Fruit fly (Drosophila melanogaster) whole organism, embryonic: Measurements from ENCODE around the gene be.

Experiments
- Adf1 ChIP-seq: fragments of 200-800 bp; sonication (Bioruptor generic); IDR thresholded peaks from 2 replicates; pipeline ENCODE4 v1.3.6; 2022; ENCODE audit warnings: missing biosample characterization, missing genetic modification characterization
- Atf3 ChIP-seq: fragments of 200-800 bp; sonication (Bioruptor generic); optimal IDR thresholded peaks from 3 replicates; lab custom pipeline; 2016; ENCODE audit warnings: missing biosample characterization, missing genetic modification characterization
- BtbVII ChIP-seq: fragments of 200-800 bp; sonication (Bioruptor generic); optimal IDR thresholded peaks from 3 replicates; lab custom pipeline; 2017; ENCODE audit warnings: missing biosample characterization, mild to moderate bottlenecking, missing genetic modification characterization
- CG10274 ChIP-seq: fragments of 200-800 bp; sonication (Bioruptor generic); optimal IDR thresholded peaks from 3 replicates; lab custom pipeline; 2017; ENCODE audit warnings: missing biosample characterization, mild to moderate bottlenecking, missing genetic modification characterization
- CG10979 ChIP-seq: fragments of 200-800 bp; sonication (Bioruptor generic); optimal IDR thresholded peaks from 2 replicates; lab custom pipeline; 2018; ENCODE audit warnings: missing biosample characterization, mild to moderate bottlenecking, missing genetic modification characterization, moderate library complexity
- CG11398 ChIP-seq: fragments of 200-800 bp; sonication (Bioruptor generic); optimal IDR thresholded peaks from 2 replicates; lab custom pipeline; 2016; ENCODE audit warnings: missing biosample characterization, missing genetic modification characterization
- CG12299 ChIP-seq: fragments of 200-800 bp; sonication (Bioruptor generic); optimal IDR thresholded peaks from 2 replicates; lab custom pipeline; 2018; ENCODE audit warnings: missing biosample characterization, mild to moderate bottlenecking, missing genetic modification characterization
- CG13424 ChIP-seq: fragments of 200-800 bp; sonication (Bioruptor generic); optimal IDR thresholded peaks from 2 replicates; lab custom pipeline; 2019; ENCODE audit warnings: missing biosample characterization, mild to moderate bottlenecking, missing genetic modification characterization, moderate library complexity
- CG14050 ChIP-seq: fragments of 200-800 bp; sonication (Bioruptor generic); IDR thresholded peaks from 3 replicates; pipeline ENCODE4 v1.3.6; 2022; ENCODE audit warnings: missing biosample characterization, missing genetic modification characterization
- CG15601 ChIP-seq: fragments of 200-800 bp; sonication (Bioruptor generic); optimal IDR thresholded peaks from 3 replicates; lab custom pipeline; 2019; ENCODE audit warnings: missing biosample characterization, mild to moderate bottlenecking, missing genetic modification characterization, moderate library complexity
- CG30431 ChIP-seq: fragments of 200-800 bp; sonication (Bioruptor generic); optimal IDR thresholded peaks from 2 replicates; lab custom pipeline; 2017; ENCODE audit warnings: missing biosample characterization, missing genetic modification characterization
- CG31365 ChIP-seq: fragments of 200-800 bp; sonication (Bioruptor generic); optimal IDR thresholded peaks from 2 replicates; lab custom pipeline; 2018; ENCODE audit warnings: missing biosample characterization, mild to moderate bottlenecking, missing genetic modification characterization
- CG34224 ChIP-seq: fragments of 200-800 bp; sonication (Bioruptor generic); IDR thresholded peaks from 3 replicates; pipeline ENCODE4 v1.3.6; 2022; ENCODE audit warnings: missing biosample characterization, missing genetic modification characterization; ENCODE audit not compliant: partially characterized antibody
- CG4360 ChIP-seq: fragments of 200-800 bp; sonication (Bioruptor generic); IDR thresholded peaks from 2 replicates; pipeline ENCODE4 v1.3.6; 2022; ENCODE audit warnings: missing biosample characterization, missing genetic modification characterization
- CG4424 ChIP-seq: fragments of 200-800 bp; sonication (Bioruptor generic); optimal IDR thresholded peaks from 3 replicates; lab custom pipeline; 2016; ENCODE audit warnings: missing biosample characterization, missing genetic modification characterization
- CG8765 ChIP-seq: fragments of 200-800 bp; sonication (Bioruptor generic); IDR thresholded peaks from 2 replicates; pipeline ENCODE4 v1.3.6; 2022; ENCODE audit warnings: missing biosample characterization, missing genetic modification characterization
- CG8944 ChIP-seq: fragments of 200-800 bp; sonication (Bioruptor generic); optimal IDR thresholded peaks from 3 replicates; lab custom pipeline; 2016; ENCODE audit warnings: missing biosample characterization, missing genetic modification characterization
- CG9817 ChIP-seq: fragments of 200-800 bp; sonication (Bioruptor generic); optimal IDR thresholded peaks from 2 replicates; lab custom pipeline; 2018; ENCODE audit warnings: missing biosample characterization, mild to moderate bottlenecking, missing genetic modification characterization, moderate library complexity
- D19A ChIP-seq: fragments of 200-800 bp; optimal IDR thresholded peaks from 3 replicates; lab custom pipeline; 2019; ENCODE audit warnings: missing biosample characterization, mild to moderate bottlenecking, missing genetic modification characterization, moderate library complexity
- Dip3 ChIP-seq: fragments of 200-800 bp; sonication (Bioruptor generic); optimal IDR thresholded peaks from 3 replicates; lab custom pipeline; 2016; ENCODE audit warnings: missing biosample characterization, missing genetic modification characterization
- Doc3 ChIP-seq: fragments of 200-800 bp; sonication (Bioruptor generic); IDR thresholded peaks from 3 replicates; pipeline ENCODE4 v1.3.6; 2022; ENCODE audit warnings: missing biosample characterization, missing genetic modification characterization; ENCODE audit not compliant: partially characterized antibody
- H15 ChIP-seq: fragments of 200-800 bp; sonication (Bioruptor generic); IDR thresholded peaks from 3 replicates; pipeline ENCODE4 v1.3.6; 2022; ENCODE audit warnings: missing biosample characterization, missing genetic modification characterization
- HHEX ChIP-seq: fragments of 200-800 bp; sonication (Bioruptor generic); optimal IDR thresholded peaks from 3 replicates; lab custom pipeline; 2017; ENCODE audit warnings: missing biosample characterization, mild to moderate bottlenecking, missing genetic modification characterization, missing genetic modification reagents
- Lhr ChIP-seq: fragments of 200-800 bp; sonication (Bioruptor generic); optimal IDR thresholded peaks from 3 replicates; lab custom pipeline; 2017; ENCODE audit warnings: mild to moderate bottlenecking, missing biosample characterization, missing genetic modification reagents, missing genetic modification characterization
- Max ChIP-seq: fragments of 200-800 bp; sonication (Bioruptor generic); optimal IDR thresholded peaks from 2 replicates; lab custom pipeline; 2016; ENCODE audit warnings: missing biosample characterization, mild to moderate bottlenecking, missing genetic modification characterization
- NfI ChIP-seq: fragments of 200-800 bp; sonication (Bioruptor generic); optimal IDR thresholded peaks from 3 replicates; lab custom pipeline; 2018; ENCODE audit warnings: missing biosample characterization, mild to moderate bottlenecking, missing genetic modification characterization, moderate library complexity
- Sry-β ChIP-seq: fragments of 200-800 bp; sonication (Bioruptor generic); optimal IDR thresholded peaks from 2 replicates; lab custom pipeline; 2018; ENCODE audit warnings: missing biosample characterization, mild to moderate bottlenecking, missing genetic modification characterization, moderate library complexity
- Tbp ChIP-seq: fragments of >200 bp; optimal IDR thresholded peaks from 2 replicates; lab custom pipeline; 2018; ENCODE audit warnings: missing biosample characterization, missing genetic modification characterization
- Usf ChIP-seq: fragments of 200-800 bp; sonication (Bioruptor generic); optimal IDR thresholded peaks from 2 replicates; lab custom pipeline; 2017; ENCODE audit warnings: missing genotype, missing biosample characterization, missing genetic modification characterization
- bcd ChIP-seq: fragments of 200-800 bp; sonication (Bioruptor generic); optimal IDR thresholded peaks from 2 replicates; lab custom pipeline; 2017; ENCODE audit warnings: missing biosample characterization, mild to moderate bottlenecking, missing genetic modification characterization
- bigmax ChIP-seq: fragments of 200-800 bp; sonication (Bioruptor generic); optimal IDR thresholded peaks from 2 replicates; lab custom pipeline; 2018; ENCODE audit warnings: missing biosample characterization, mild to moderate bottlenecking, missing genetic modification characterization
- chn ChIP-seq: fragments of 200-800 bp; sonication (Bioruptor generic); optimal IDR thresholded peaks from 2 replicates; lab custom pipeline; 2016; ENCODE audit warnings: missing biosample characterization, missing genetic modification characterization
- dpn ChIP-seq, 2 experiments: fragments of 200-800 bp; sonication (Bioruptor generic); optimal IDR thresholded peaks; 3 replicates each; lab custom pipeline; 2016; ENCODE audit warnings: missing biosample characterization in 2 of 2, missing genetic modification characterization in 2 of 2
- ewg ChIP-seq: fragments of 200-800 bp; sonication (Bioruptor generic); optimal IDR thresholded peaks from 3 replicates; lab custom pipeline; 2017; ENCODE audit warnings: mild to moderate bottlenecking, missing biosample characterization, missing genetic modification reagents, missing genetic modification characterization
- fd3F ChIP-seq: fragments of 200-800 bp; sonication (Bioruptor generic); optimal IDR thresholded peaks from 2 replicates; lab custom pipeline; 2018; ENCODE audit warnings: missing biosample characterization, mild to moderate bottlenecking, missing genetic modification characterization, moderate library complexity
- fd64A ChIP-seq: fragments of 200-800 bp; sonication (Bioruptor generic); optimal IDR thresholded peaks from 3 replicates; lab custom pipeline; 2018; ENCODE audit warnings: missing biosample characterization, mild to moderate bottlenecking, missing genetic modification characterization
- gem ChIP-seq: fragments of 200-800 bp; sonication (Bioruptor generic); optimal IDR thresholded peaks from 2 replicates; lab custom pipeline; 2019; ENCODE audit warnings: missing biosample characterization, mild to moderate bottlenecking, missing genetic modification characterization, moderate library complexity
- gro ChIP-seq: fragments of 200-800 bp; sonication (Bioruptor generic); optimal IDR thresholded peaks from 2 replicates; lab custom pipeline; 2016; ENCODE audit warnings: missing biosample characterization, missing genetic modification characterization
- lbe ChIP-seq: fragments of 200-800 bp; sonication (Bioruptor generic); optimal IDR thresholded peaks from 2 replicates; lab custom pipeline; 2016; ENCODE audit warnings: missing biosample characterization, mild to moderate bottlenecking, missing genetic modification characterization
- nerfin-2 ChIP-seq: fragments of 200-800 bp; sonication (Bioruptor generic); IDR thresholded peaks from 2 replicates; pipeline ENCODE4 v1.3.6; 2022; ENCODE audit warnings: missing biosample characterization, missing genetic modification characterization; ENCODE audit not compliant: partially characterized antibody
- shn ChIP-seq: fragments of 200-800 bp; sonication (Bioruptor generic); optimal IDR thresholded peaks from 3 replicates; lab custom pipeline; 2016; ENCODE audit warnings: missing biosample characterization, missing genetic modification characterization
- sisA ChIP-seq: fragments of 200-800 bp; sonication (Bioruptor generic); IDR thresholded peaks from 2 replicates; pipeline ENCODE4 v1.3.6; 2022; ENCODE audit warnings: missing biosample characterization, missing genetic modification characterization
- sqz ChIP-seq: fragments of 200-800 bp; sonication (Bioruptor generic); optimal IDR thresholded peaks from 3 replicates; lab custom pipeline; 2018; ENCODE audit warnings: missing biosample characterization, mild to moderate bottlenecking, missing genetic modification characterization
- stwl ChIP-seq: fragments of 200-800 bp; sonication (Bioruptor generic); optimal IDR thresholded peaks from 3 replicates; lab custom pipeline; 2018; ENCODE audit warnings: missing biosample characterization, mild to moderate bottlenecking, missing genetic modification characterization, moderate library complexity
- trh ChIP-seq: fragments of 200-800 bp; sonication (Bioruptor generic); optimal IDR thresholded peaks from 2 replicates; lab custom pipeline; 2016; ENCODE audit warnings: missing biosample characterization, missing genetic modification characterization
- twi ChIP-seq: fragments of 200-800 bp; optimal IDR thresholded peaks from 2 replicates; lab custom pipeline; 2019; ENCODE audit warnings: missing biosample characterization, mild to moderate bottlenecking, missing genetic modification characterization, moderate library complexity
- vfl ChIP-seq: fragments of 200-800 bp; sonication (Bioruptor generic); optimal IDR thresholded peaks from 2 replicates; lab custom pipeline; 2016; ENCODE audit warnings: missing biosample characterization, missing genetic modification characterization
- vvl ChIP-seq: fragments of 200-800 bp; sonication (Bioruptor generic); IDR thresholded peaks from 2 replicates; pipeline ENCODE4 v1.3.6; 2022; ENCODE audit warnings: missing biosample characterization, missing genetic modification characterization
- wek ChIP-seq: fragments of 200-800 bp; sonication (Bioruptor generic); optimal IDR thresholded peaks from 3 replicates; lab custom pipeline; 2018; ENCODE audit warnings: missing biosample characterization, mild to moderate bottlenecking, missing genetic modification characterization, moderate library complexity
- zfh2 ChIP-seq: fragments of 200-800 bp; sonication (Bioruptor generic); optimal IDR thresholded peaks from 2 replicates; lab custom pipeline; 2016; ENCODE audit warnings: missing biosample characterization, missing genetic modification characterization

Gene be

DNA sequence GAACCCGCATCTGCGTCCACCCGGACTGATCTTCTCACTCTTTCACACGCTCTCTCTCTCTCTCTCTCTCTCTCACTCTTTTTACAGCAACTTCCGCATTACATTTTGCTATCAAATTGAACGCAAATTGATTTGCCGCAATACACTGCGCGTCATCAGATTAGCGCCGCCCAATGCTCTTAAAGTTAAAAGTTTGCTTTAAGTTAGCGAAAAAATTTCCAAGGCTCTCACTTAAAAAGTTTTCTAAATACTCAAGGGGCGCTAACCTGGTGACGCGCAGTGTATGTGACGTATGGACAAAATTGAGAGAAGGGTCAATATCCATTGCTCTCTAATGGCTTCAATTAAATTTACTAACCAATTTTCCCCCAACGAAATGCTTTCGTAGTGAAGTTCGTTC, 2.0 kb upstream of the be start (continued):
- peak; percentile 81 for TF ChIP-seq CG15601 (tag; lab: Kevin White, UChicago)
- TF ChIP-seq CG9817 (tag; lab: Kevin White, UChicago), result peak; percentile 89
- TF ChIP-seq Adf1, result peak; percentile 40
- peak; percentile 80 for TF ChIP-seq vfl (GFP tag; lab: Kevin White, UChicago)
- peak; percentile 88 for TF ChIP-seq gro
- peak; percentile 83 for TF ChIP-seq CG11398 (GFP tag; lab: Kevin White, UChicago)
- TF ChIP-seq fd3F (GFP tag; lab: Kevin White, UChicago), result peak; percentile 79
- peak; percentile 84 for TF ChIP-seq CG8944 (GFP tag; lab: Kevin White, UChicago)
- TF ChIP-seq NfI, result peak; percentile 91
- peak; percentile 82 for TF ChIP-seq vvl (GFP tag; lab: Robert Waterston, UW)
- peak; percentile 72 for TF ChIP-seq Dip3 (GFP tag; lab: Kevin White, UChicago)
- no peak for TF ChIP-seq nerfin-2 (GFP tag; lab: Robert Waterston, UW)
- peak; percentile 83 for TF ChIP-seq D19A
- TF ChIP-seq CG10979 (tag; lab: Kevin White, UChicago), result peak; percentile 82
- peak; percentile 48 for TF ChIP-seq Usf (GFP tag; lab: Kevin White, UChicago)
- peak; percentile 90 for TF ChIP-seq dpn (GFP tag; optimal IDR thresholded peaks at IDR 0.05; lab: Kevin White, UChicago)
- peak; percentile 50 for TF ChIP-seq trh (GFP tag; lab: Kevin White, UChicago)
- peak; percentile 47 for TF ChIP-seq Lhr (GFP tag; lab: Kevin White, UChicago)
- TF ChIP-seq Tbp (GFP tag; lab: Kevin White, UChicago), result no peak
- peak; percentile 84 for TF ChIP-seq bcd (GFP tag; lab: Kevin White, UChicago)
- TF ChIP-seq bigmax (GFP tag; lab: Kevin White, UChicago), result no peak
- TF ChIP-seq CG31365, result peak; percentile 56
- TF ChIP-seq lbe (GFP tag; lab: Kevin White, UChicago), result no peak
- peak; percentile 72 for TF ChIP-seq CG12299
- TF ChIP-seq H15 (GFP tag; lab: Robert Waterston, UW), result peak; percentile 64; the same call in 2 of the 3 replicates
- TF ChIP-seq fd64A, result peak; percentile 64
- TF ChIP-seq BtbVII (GFP tag; lab: Kevin White, UChicago), result peak; percentile 79
- TF ChIP-seq Sry-β (GFP tag; lab: Kevin White, UChicago), result peak; percentile 21
- TF ChIP-seq CG4360 (GFP tag; lab: Robert Waterston, UW), result peak; percentile 55; the same call in 1 of the 2 replicates
- peak; percentile 73 for TF ChIP-seq ewg (GFP tag; lab: Kevin White, UChicago)
- peak; percentile 79 for TF ChIP-seq Atf3 (GFP tag; lab: Kevin White, UChicago)
- TF ChIP-seq CG14050 (GFP tag; lab: Robert Waterston, UW), result peak; percentile 76
- no peak for TF ChIP-seq CG34224 (GFP tag; lab: Robert Waterston, UW)
- TF ChIP-seq CG8765 (GFP tag; lab: Robert Waterston, UW), result peak; percentile 34; the same call in 1 of the 2 replicates
- peak; percentile 86 for TF ChIP-seq HHEX
- TF ChIP-seq CG4424, result peak; percentile 85
- TF ChIP-seq sisA (GFP tag; lab: Robert Waterston, UW), result peak; percentile 84
- TF ChIP-seq wek (GFP tag; lab: Kevin White, UChicago), result peak; percentile 69
- peak; percentile 87 for TF ChIP-seq CG13424 (tag; lab: Kevin White, UChicago)
- TF ChIP-seq Max (GFP tag; lab: Kevin White, UChicago), result peak; percentile 78
- peak; percentile 61 for TF ChIP-seq CG10274 (GFP tag; lab: Kevin White, UChicago)
- peak; percentile 82 for TF ChIP-seq CG30431 (GFP tag; lab: Kevin White, UChicago)
- TF ChIP-seq twi (tag; lab: Kevin White, UChicago), result peak; percentile 61
- peak; percentile 73 for TF ChIP-seq zfh2 (GFP tag; lab: Kevin White, UChicago)
- TF ChIP-seq gem (tag; lab: Kevin White, UChicago), result peak; percentile 90
- peak; percentile 65 for TF ChIP-seq sqz (GFP tag; lab: Kevin White, UChicago)
- peak; percentile 77 for TF ChIP-seq shn (GFP tag; lab: Kevin White, UChicago)
- no peak for TF ChIP-seq stwl (tag; lab: Kevin White, UChicago)
- no peak for TF ChIP-seq Doc3 (GFP tag; lab: Robert Waterston, UW)
- TF ChIP-seq chn, result peak; percentile 87
